Worm (Caenorhabditis elegans) whole organism, L4 larva: ENCODE results near the gene tomm-22.
"Not testable (repeated sequence)": the region's sequence is repeated elsewhere in the genome, so short reads cannot be mapped to it uniquely, and the experiment has no call there.

ENCODE experiments used
- ama-1 ChIP-seq: fragments of 150-350 bp; optimal IDR thresholded peaks from 2 replicates; lab custom pipeline; 2014; ENCODE audit warnings: inconsistent platforms, mixed read lengths
- ceh-20 ChIP-seq: fragments of 200-800 bp; sonication (Bioruptor generic); IDR thresholded peaks from 2 replicates; pipeline ENCODE4 v1.3.6; 2022; ENCODE audit warnings: missing genetic modification reagents, missing genetic modification characterization, missing compliant biosample characterization
- duxl-1 ChIP-seq: sonication (generic microtip); optimal IDR thresholded peaks from 2 replicates; lab custom pipeline; 2016; ENCODE audit warnings: mild to moderate bottlenecking, missing genetic modification characterization, moderate library complexity, missing compliant biosample characterization; ENCODE audit not compliant: poor library complexity
- nhr-11 ChIP-seq: fragments of 150-350 bp; optimal IDR thresholded peaks from 2 replicates; lab custom pipeline; 2014; ENCODE audit warnings: missing biosample characterization, missing genetic modification characterization
- nhr-42 ChIP-seq: fragments of 200-800 bp; sonication (Bioruptor generic); IDR thresholded peaks from 2 replicates; pipeline ENCODE4 v1.3.6; 2022; ENCODE audit warnings: missing genetic modification characterization, missing compliant biosample characterization
- zfp-3 ChIP-seq: fragments of 200-800 bp; sonication (Bioruptor generic); conservative IDR thresholded peaks from 2 replicates; pipeline ENCODE4 v1.3.6; 2022; ENCODE audit warnings: missing genetic modification reagents, missing genetic modification characterization, missing compliant biosample characterization

DNA sequence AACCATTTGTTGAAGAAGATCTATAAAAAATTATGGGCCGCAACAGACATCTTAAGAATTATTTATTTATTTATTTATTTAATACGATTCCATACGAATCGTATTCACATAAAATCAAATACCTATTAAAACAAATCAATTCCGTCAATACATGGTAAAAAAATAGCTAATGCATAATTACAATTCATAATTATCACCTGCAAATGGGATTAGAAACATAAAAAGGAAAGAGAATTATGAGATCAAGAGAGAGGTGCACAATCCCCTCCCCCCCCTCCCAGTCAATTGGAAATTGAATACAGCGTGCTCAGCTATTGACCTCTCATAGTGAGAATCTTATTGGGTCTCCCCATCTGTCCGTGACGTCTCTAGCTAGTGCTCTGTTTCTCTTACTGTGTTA, 29.2 kb downstream of the tomm-22 start, which contains the start of gene C24H12.1:
- not testable (repeated sequence) for TF ChIP-seq nhr-11 (tag; lab: Kevin White, UChicago); ama-1 (lab: Kevin White, UChicago); ceh-20 (GFP tag; lab: Robert Waterston, UW); zfp-3; duxl-1; nhr-42 (GFP tag; lab: Robert Waterston, UW)
